Fruit fly (Drosophila melanogaster) Kc167 (cell line): ENCODE results near the gene CG44215.

Source experiments
- h ChIP-seq: fragments of >200 bp; optimal IDR thresholded peaks from 3 replicates; lab custom pipeline; 2018; ENCODE audit warnings: missing external identifiers
- ttk ChIP-seq: sonication (Bioruptor generic); optimal IDR thresholded peaks from 2 replicates; lab custom pipeline; 2017; ENCODE audit warnings: missing external identifiers

DNA sequence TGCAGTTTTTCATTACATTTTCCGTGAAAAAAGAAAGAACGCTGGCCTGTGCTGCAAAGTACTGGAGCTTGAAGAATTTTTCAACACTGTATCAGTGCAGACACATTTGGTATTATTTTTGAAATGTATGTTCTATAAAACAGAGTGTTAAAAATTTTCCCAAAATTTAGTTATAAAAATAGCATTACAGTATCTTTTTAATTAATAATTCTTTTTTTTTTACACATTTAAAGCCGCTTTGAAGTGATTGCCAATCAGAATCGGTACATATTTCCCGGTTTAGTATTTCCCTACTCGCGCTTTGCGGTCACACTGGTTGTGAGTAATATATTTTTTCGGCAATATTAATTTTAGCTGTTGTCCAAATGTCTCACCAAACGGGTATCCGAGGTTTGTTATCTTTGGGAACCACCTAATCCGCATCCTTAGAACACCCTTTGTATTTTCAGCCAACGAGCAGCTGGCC is 31.9 kb downstream of the CG44215 start, which contains the start of the genes Abi and twf:
- TF ChIP-seq h (lab: Kevin White, UChicago), result no peak
- no peak for TF ChIP-seq ttk (lab: Kevin White, UChicago)
